Fruit fly (Drosophila melanogaster): ENCODE data around the gene Calx.

Calx gene

dm6 chr3R:20948448-20949174 lies 29.4 kb upstream of the Calx start, which contains the start of gene Atpalpha (continued):
- TF ChIP-seq pan (optimal IDR thresholded peaks at IDR 0.05) (no peak), pan (GFP tag; optimal IDR thresholded peaks at IDR 0.05 in 1 of 2, IDR thresholded peaks at IDR 0.05 in 1 of 2) (no peak), kni (GFP tag; optimal IDR thresholded peaks at IDR 0.05) (peak; percentile 48), Ptx1 (GFP tag; IDR thresholded peaks at IDR 0.05) (no peak), klu (GFP tag; IDR thresholded peaks at IDR 0.05) (no peak), Hand (GFP tag; optimal IDR thresholded peaks at IDR 0.05) (no peak), CG17568 (GFP tag; optimal IDR thresholded peaks at IDR 0.05) (peak; percentile 61), jing (GFP tag; optimal IDR thresholded peaks at IDR 0.05) (no peak), CG18764 (GFP tag; optimal IDR thresholded peaks at IDR 0.05) (no peak), CG7357 (GFP tag; IDR thresholded peaks at IDR 0.05) (no peak), CG12744 (GFP tag; optimal IDR thresholded peaks at IDR 0.05) (no peak), CG6765 (GFP tag; optimal IDR thresholded peaks at IDR 0.05) (no peak), CG9797 (GFP tag; optimal IDR thresholded peaks at IDR 0.05) (peak; percentile 20), lmd (GFP tag; IDR thresholded peaks at IDR 0.05) (no peak)

- TF ChIP-seq Lpt (GFP tag; optimal IDR thresholded peaks at IDR 0.05) (no peak), Dad (GFP tag; optimal IDR thresholded peaks at IDR 0.05) (no peak), lmd (GFP tag; IDR thresholded peaks at IDR 0.05) (no peak), sim (GFP tag; IDR thresholded peaks at IDR 0.05) (no peak), CG12391 (tag; optimal IDR thresholded peaks at IDR 0.05) (no peak), CG3065 (GFP tag; optimal IDR thresholded peaks at IDR 0.05) (no peak), CG13287 (GFP tag; IDR thresholded peaks at IDR 0.05; ENCODE audit: partially characterized antibody) (no peak), mld (GFP tag; IDR thresholded peaks at IDR 0.05; ENCODE audit: partially characterized antibody) (no peak), BEAF-32 (GFP tag; optimal IDR thresholded peaks at IDR 0.05) (no peak), CG13894 (tag; optimal IDR thresholded peaks at IDR 0.05) (no peak), ham (GFP tag; IDR thresholded peaks at IDR 0.05) (no peak), CG3847 (GFP tag; IDR thresholded peaks at IDR 0.05) (no peak), CG17385 (GFP tag; optimal IDR thresholded peaks at IDR 0.05) (peak; percentile 23), stc (GFP tag; IDR thresholded peaks at IDR 0.05) (no peak), unc-4 (GFP tag; IDR thresholded peaks at IDR 0.05; ENCODE audit: partially characterized antibody) (no peak), CG13624 (GFP tag; optimal IDR thresholded peaks at IDR 0.05) (no peak), so (GFP tag; IDR thresholded peaks at IDR 0.05) (no peak), CG10654 (GFP tag; optimal IDR thresholded peaks at IDR 0.05) (no peak), NC2β (GFP tag; optimal IDR thresholded peaks at IDR 0.05) (no peak), CTCF (GFP tag; optimal IDR thresholded peaks at IDR 0.05) (no peak), CG32767 (GFP tag; IDR thresholded peaks at IDR 0.05) (0 out of 2 replicates have a peak, but pooled peaks have one; percentile 30), sima (GFP tag; optimal IDR thresholded peaks at IDR 0.05) (no peak), sd (tag; optimal IDR thresholded peaks at IDR 0.05) (peak; percentile 30), Hr51 (GFP tag; optimal IDR thresholded peaks at IDR 0.05) (peak in 1 of 2 experiments; percentile 4), Hmr (GFP tag; optimal IDR thresholded peaks at IDR 0.05) (no peak), slou (GFP tag; optimal IDR thresholded peaks at IDR 0.05) (no peak), btn (GFP tag; optimal IDR thresholded peaks at IDR 0.05) (no peak), en (GFP tag; optimal IDR thresholded peaks at IDR 0.05) (no peak), CG9727 (GFP tag; optimal IDR thresholded peaks at IDR 0.05) (no peak), BtbVII (GFP tag; optimal IDR thresholded peaks at IDR 0.05) (peak; percentile 13), Blimp-1 (GFP tag; optimal IDR thresholded peaks at IDR 0.05) (peak; percentile 70), HLH4C (GFP tag; IDR thresholded peaks at IDR 0.05; ENCODE audit: partially characterized antibody) (peak; percentile 25; the same call in 1 of the 3 replicates), row (GFP tag; IDR thresholded peaks at IDR 0.05) (no peak), CG7963 (GFP tag; IDR thresholded peaks at IDR 0.05; ENCODE audit: partially characterized antibody) (0 out of 3 replicates have a peak, but pooled peaks have one; percentile 32), CG16779 (GFP tag; IDR thresholded peaks at IDR 0.05) (no peak), CG1832 (GFP tag; optimal IDR thresholded peaks at IDR 0.05) (peak; percentile 92)
Observed at dm6 chr3R:20949175-20949748, 28.7 kb upstream of the Calx start.
